Worm (Caenorhabditis elegans): ENCODE data around the gene unc-112.

Gene unc-112

ce11 chrV:14687106-14687964 lies 9.1 kb downstream of the unc-112 start (continued):
- TF ChIP-seq blmp-1 (tag; optimal IDR thresholded peaks at IDR 0.05) (no peak), fkh-8 (tag; optimal IDR thresholded peaks at IDR 0.05) (no peak), unc-98 (GFP tag; IDR thresholded peaks at IDR 0.05) (no peak), C34B4.2 (tag; optimal IDR thresholded peaks at IDR 0.05) (no peak), alr-1 (tag; optimal IDR thresholded peaks at IDR 0.05; ENCODE audit: borderline replicate concordance) (no peak), efl-1 (optimal IDR thresholded peaks at IDR 0.05) (no peak), efl-1 (GFP tag; optimal IDR thresholded peaks at IDR 0.05 in 1 of 2) (peak in 1 of 2 experiments; percentile 78), xbp-1 (tag; optimal IDR thresholded peaks at IDR 0.05) (no peak), ztf-4 (tag; optimal IDR thresholded peaks at IDR 0.05) (no peak), egl-13 (tag; optimal IDR thresholded peaks at IDR 0.05) (no peak), elt-2 (tag; optimal IDR thresholded peaks at IDR 0.05) (no peak), ceh-82 (tag; optimal IDR thresholded peaks at IDR 0.05) (no peak), ama-1 (optimal IDR thresholded peaks at IDR 0.05) (peak; percentile 68), nhr-85 (tag) (peak; percentile 62), isw-1 (GFP tag; IDR thresholded peaks at IDR 0.05) (no peak), ceh-90 (tag; optimal IDR thresholded peaks at IDR 0.05) (no peak), egl-27 (tag; optimal IDR thresholded peaks at IDR 0.05) (no peak), tbx-2 (tag; optimal IDR thresholded peaks at IDR 0.05) (no peak), skn-1 (tag; optimal IDR thresholded peaks at IDR 0.05) (peak; percentile 21), nhr-77 (tag; optimal IDR thresholded peaks at IDR 0.05) (no peak), swsn-7 (tag; optimal IDR thresholded peaks at IDR 0.05) (no peak), unc-62 (GFP tag; optimal IDR thresholded peaks at IDR 0.05) (no peak), ztf-11 (tag; optimal IDR thresholded peaks at IDR 0.05) (peak in 1 of 2 experiments; percentile 7), pag-3 (tag; optimal IDR thresholded peaks at IDR 0.05; ENCODE audit: borderline replicate concordance, insufficient read depth) (no peak), unc-130 (tag; optimal IDR thresholded peaks at IDR 0.05) (no peak), pqm-1 (tag; optimal IDR thresholded peaks at IDR 0.05) (no peak), aly-2 (tag; optimal IDR thresholded peaks at IDR 0.05) (no peak), rnt-1 (tag; optimal IDR thresholded peaks at IDR 0.05) (peak; percentile 1), nhr-47 (tag; optimal IDR thresholded peaks at IDR 0.05) (no peak), mef-2 (tag; optimal IDR thresholded peaks at IDR 0.05) (no peak), dsc-1 (tag; optimal IDR thresholded peaks at IDR 0.05) (no peak)

ce11 chrV:14686231-14687105 lies 10.0 kb downstream of the unc-112 start:
- TF ChIP-seq pax-3 (tag; optimal IDR thresholded peaks at IDR 0.05) (no peak), isw-1 (GFP tag; IDR thresholded peaks at IDR 0.05) (no peak), hlh-4 (tag; optimal IDR thresholded peaks at IDR 0.05) (no peak), mep-1 (tag; optimal IDR thresholded peaks at IDR 0.05) (peak; percentile 26), elt-2 (tag; optimal IDR thresholded peaks at IDR 0.05) (peak; percentile 3), nhr-85 (tag) (peak; percentile 50), nhr-20 (tag; optimal IDR thresholded peaks at IDR 0.05) (no peak), skn-1 (tag; optimal IDR thresholded peaks at IDR 0.05) (peak; percentile 20), efl-3 (GFP tag; optimal IDR thresholded peaks at IDR 0.05) (no peak), ama-1 (optimal IDR thresholded peaks at IDR 0.05) (peak; percentile 85), ceh-90 (tag; optimal IDR thresholded peaks at IDR 0.05) (no peak), elt-3 (tag; optimal IDR thresholded peaks at IDR 0.05) (no peak), ztf-4 (tag; optimal IDR thresholded peaks at IDR 0.05) (peak; percentile 18), lin-14 (GFP tag; optimal IDR thresholded peaks at IDR 0.05) (peak; percentile 5), ztf-11 (tag; optimal IDR thresholded peaks at IDR 0.05) (peak in 1 of 2 experiments; percentile 18), alr-1 (tag; optimal IDR thresholded peaks at IDR 0.05; ENCODE audit: borderline replicate concordance) (peak; percentile 100), sptf-1 (tag; optimal IDR thresholded peaks at IDR 0.05) (no peak), vab-15 (tag; optimal IDR thresholded peaks at IDR 0.05) (no peak), nhr-237 (tag; optimal IDR thresholded peaks at IDR 0.05) (no peak), ceh-82 (tag; optimal IDR thresholded peaks at IDR 0.05) (no peak), ceh-63 (GFP tag; optimal IDR thresholded peaks at IDR 0.05) (peak; percentile 50), nhr-84 (tag; optimal IDR thresholded peaks at IDR 0.05) (peak; percentile 70), rnt-1 (tag; optimal IDR thresholded peaks at IDR 0.05) (peak; percentile 26), C16A3.4 (tag; optimal IDR thresholded peaks at IDR 0.05) (no peak), efl-1 (optimal IDR thresholded peaks at IDR 0.05) (no peak), efl-1 (GFP tag; optimal IDR thresholded peaks at IDR 0.05 in 1 of 2) (peak in 1 of 2 experiments; percentile 11), dsc-1 (tag; optimal IDR thresholded peaks at IDR 0.05) (no peak)

Data from whole organism, L1 larva.